Fruit fly (Drosophila melanogaster) whole organism, larva: ENCODE measurements around the gene shams.
"Not testable (repeated sequence)": the region's sequence is repeated elsewhere in the genome, so short reads cannot be mapped to it uniquely, and the experiment has no call there.

ENCODE experiments used
- noc ChIP-seq: fragments of 200-800 bp; sonication (Bioruptor generic); optimal IDR thresholded peaks from 3 replicates; lab custom pipeline; 2019; ENCODE audit warnings: missing biosample characterization, mild to moderate bottlenecking, missing genetic modification characterization, moderate library complexity

Gene shams

DNA sequence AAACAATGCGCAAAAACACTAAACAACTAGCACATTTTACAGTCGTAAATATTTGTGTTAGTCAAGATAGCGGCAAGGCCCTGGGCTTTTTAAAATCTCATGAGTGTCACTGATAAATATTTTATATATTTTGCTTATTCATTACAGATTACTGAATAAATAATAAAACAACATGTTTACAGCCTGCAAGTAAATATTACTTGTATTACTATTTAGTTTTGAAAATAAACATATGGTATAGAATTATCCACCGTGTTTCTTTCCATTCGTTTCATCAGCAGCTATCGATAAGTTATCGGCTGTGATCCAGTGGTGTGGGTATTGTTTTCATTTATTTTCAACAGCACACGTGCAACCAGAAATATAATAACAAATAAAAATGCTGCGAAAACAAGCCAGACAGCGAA lies at the start of gene shams, which contains the start of gene CG11920:
shams (minus strand) TSS at position 50 of the 407 bp plus-strand sequence.
CG11920 (plus strand) TSS at position 320 of the 407 bp plus-strand sequence.
- TF ChIP-seq noc: no peak

DNA sequence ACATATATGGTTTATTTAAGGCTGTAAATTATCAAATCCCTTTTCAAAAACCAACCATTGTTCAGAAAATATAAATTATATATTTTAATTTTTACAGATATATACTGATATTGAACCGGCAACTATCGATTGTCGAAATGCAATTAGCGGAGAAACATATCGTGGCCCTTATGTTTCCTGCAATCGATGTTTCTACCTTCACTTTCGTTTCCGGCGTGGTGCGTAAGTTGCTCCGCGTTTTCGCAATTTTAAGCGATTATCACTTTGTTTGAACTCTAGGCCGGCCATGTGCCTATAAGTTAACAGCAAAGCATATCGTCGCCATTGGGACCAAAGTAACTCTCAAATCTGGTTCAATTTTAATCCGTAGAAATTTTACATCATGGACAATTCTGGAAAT lies 48.9 kb upstream of the shams start, which contains the start of gene vig2:
vig2 (plus strand) TSS at position 112 of the 400 bp plus-strand sequence.
- not testable (repeated sequence) for TF ChIP-seq noc

- TF ChIP-seq noc: no peak
Measured at dm6 chr3R:25122736-25123211, 48.4 kb upstream of the shams start, which contains the start of the genes CG31510 and TTLL5. Gene CG31510, minus strand, starts transcription at chr3R:25122920. Gene TTLL5, minus strand, starts transcription at chr3R:25122920.

- TF ChIP-seq noc: no peak
Measured at dm6 chr3R:25112466-25112939, 38.1 kb upstream of the shams start, which contains the start of gene Nepl16. Gene Nepl16, minus strand, starts transcription at chr3R:25112516.

dm6 chr3R:25108932-25109331 lies 34.5 kb upstream of the shams start, which contains the start of gene CG34027:
Gene CG34027, minus strand, starts transcription at chr3R:25109032.
- TF ChIP-seq noc: no peak

dm6 chr3R:25102253-25102652 lies 27.8 kb upstream of the shams start, which contains the start of gene CG45095:
Gene CG45095, plus strand, starts transcription at chr3R:25102553.
- TF ChIP-seq noc: no peak

DNA sequence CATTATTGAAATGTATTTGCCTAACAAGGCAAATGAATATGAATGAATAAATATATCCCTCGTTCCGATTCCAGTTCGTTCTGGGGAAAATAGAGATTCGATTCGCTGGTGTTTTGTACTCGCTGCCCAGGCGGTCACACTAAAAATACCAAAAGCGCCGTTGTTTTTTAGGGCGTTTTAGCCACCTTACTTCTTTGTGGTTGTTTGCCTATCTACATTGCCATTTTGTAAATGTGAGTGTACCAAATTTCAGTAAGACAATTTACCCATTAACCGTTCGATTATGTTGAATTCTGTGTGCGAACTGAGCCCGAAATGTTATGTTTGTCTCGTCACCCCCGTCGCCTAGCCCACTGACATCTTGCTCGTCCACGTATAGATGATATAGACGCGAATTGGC lies 23.1 kb upstream of the shams start, which contains the start of the genes CG33095 and CG33096:
CG33095 (plus strand) TSS at position 187 of the 400 bp plus-strand sequence.
CG33096 (plus strand) TSS at position 187 of the 400 bp plus-strand sequence.
- no peak for TF ChIP-seq noc

DNA sequence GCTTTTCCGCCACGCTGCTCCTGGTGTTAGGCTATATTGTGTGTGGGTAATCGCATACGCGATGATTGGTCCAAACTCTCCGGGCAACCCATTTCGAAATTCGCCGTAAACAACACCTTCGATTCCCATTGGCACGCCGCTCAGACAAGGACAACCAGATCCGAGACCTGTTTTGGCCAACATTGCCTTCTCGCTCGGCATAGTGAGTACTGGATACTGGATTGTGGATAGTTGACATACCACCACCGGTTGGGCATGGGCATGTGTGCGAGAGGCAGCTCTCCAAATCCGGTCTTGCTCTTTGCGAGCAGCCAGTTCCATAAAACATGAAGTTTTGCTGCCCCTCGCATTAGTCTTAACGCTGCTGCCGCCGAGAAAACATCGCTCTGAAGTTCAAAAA lies 20.2 kb upstream of the shams start, which contains the start of gene fd96Cb:
fd96Cb (plus strand) TSS at position 374 of the 400 bp plus-strand sequence.
- no peak for TF ChIP-seq noc

- no peak for TF ChIP-seq noc
Measured at dm6 chr3R:25082348-25082747, 7.9 kb upstream of the shams start, which contains the start of gene fd96Ca. Gene fd96Ca, plus strand, starts transcription at chr3R:25082684.

dm6 chr3R:25080446-25080845 lies 6.0 kb upstream of the shams start:
- TF ChIP-seq noc: no peak

- TF ChIP-seq noc: no peak
Measured at dm6 chr3R:25078665-25079064, 4.3 kb upstream of the shams start.

dm6 chr3R:25077280-25077820 lies 2.9 kb upstream of the shams start:
- no peak for TF ChIP-seq noc

dm6 chr3R:25070871-25071270 lies 3.5 kb downstream of the shams start, which contains the start of gene CG11836:
Gene CG11836, plus strand, starts transcription at chr3R:25071126.
- no peak for TF ChIP-seq noc

- no peak for TF ChIP-seq noc
Measured at dm6 chr3R:25069569-25069968, 4.8 kb downstream of the shams start, which contains the start of the genes Stt3B and CG11839. Gene Stt3B, minus strand, starts transcription at chr3R:25069637. Gene CG11839, plus strand, starts transcription at chr3R:25069927.

DNA sequence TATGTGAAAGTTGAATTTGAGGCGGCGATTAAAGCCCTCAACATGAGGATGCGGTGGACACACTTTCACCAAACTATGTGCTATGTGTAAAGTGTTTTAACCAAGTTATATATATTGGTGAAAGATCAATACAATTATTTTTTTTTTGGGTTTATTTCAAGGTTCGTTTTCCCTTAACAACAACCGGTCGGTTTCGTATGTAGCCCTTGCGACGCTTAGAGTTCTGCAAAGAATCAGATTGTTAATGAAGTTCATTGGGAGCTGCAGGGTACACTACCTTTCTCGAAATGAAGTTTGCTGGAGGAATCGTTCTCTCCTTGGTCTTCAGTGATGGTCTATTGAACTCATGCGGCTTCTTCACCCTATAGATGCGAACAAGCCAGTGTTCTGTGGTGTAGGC lies 7.6 kb downstream of the shams start:
- TF ChIP-seq noc: no peak

- no peak for TF ChIP-seq noc
Measured at dm6 chr3R:25064907-25065841, 9.2 kb downstream of the shams start, which contains the start of the genes veli and PQBP1. Gene veli, minus strand, starts transcription at chr3R:25065591. Gene PQBP1, plus strand, starts transcription at chr3R:25065791.
